Fruit fly (Drosophila melanogaster) whole organism, embryonic: ENCODE measurements around the gene Prosbeta2R2.

Experiments
- Bteb2 ChIP-seq: fragments of 200-800 bp; sonication (Bioruptor generic); optimal IDR thresholded peaks from 2 replicates; lab custom pipeline; 2016; ENCODE audit warnings: missing biosample characterization, missing genetic modification characterization
- CG11398 ChIP-seq: fragments of 200-800 bp; sonication (Bioruptor generic); optimal IDR thresholded peaks from 2 replicates; lab custom pipeline; 2016; ENCODE audit warnings: missing biosample characterization, missing genetic modification characterization
- CG13287 ChIP-seq: fragments of 200-800 bp; sonication (Bioruptor generic); IDR thresholded peaks from 2 replicates; pipeline ENCODE4 v1.3.6; 2022; ENCODE audit warnings: missing biosample characterization, missing genetic modification characterization; ENCODE audit not compliant: partially characterized antibody
- CG15479 ChIP-seq: fragments of 200-800 bp; sonication (Bioruptor generic); optimal IDR thresholded peaks from 3 replicates; lab custom pipeline; 2019; ENCODE audit warnings: missing biosample characterization, mild to moderate bottlenecking, missing genetic modification characterization, moderate library complexity
- CG16813 ChIP-seq: fragments of 200-800 bp; sonication (Bioruptor generic); IDR thresholded peaks from 3 replicates; pipeline ENCODE4 v1.3.6; 2022; ENCODE audit warnings: missing biosample characterization, missing genetic modification characterization; ENCODE audit not compliant: partially characterized antibody
- CG17612 ChIP-seq: fragments of 200-800 bp; sonication (Bioruptor generic); IDR thresholded peaks from 2 replicates; pipeline ENCODE4 v1.3.6; 2022; ENCODE audit warnings: missing biosample characterization, missing genetic modification characterization
- CG2202 ChIP-seq: fragments of 200-800 bp; sonication (Bioruptor generic); optimal IDR thresholded peaks from 2 replicates; lab custom pipeline; 2018; ENCODE audit warnings: missing biosample characterization, mild to moderate bottlenecking, missing genetic modification characterization
- CG30403 ChIP-seq: fragments of 200-800 bp; sonication (Bioruptor generic); optimal IDR thresholded peaks from 3 replicates; lab custom pipeline; 2016; ENCODE audit warnings: missing biosample characterization, missing genetic modification characterization
- CG30431 ChIP-seq: fragments of 200-800 bp; sonication (Bioruptor generic); optimal IDR thresholded peaks from 2 replicates; lab custom pipeline; 2017; ENCODE audit warnings: missing biosample characterization, missing genetic modification characterization
- CG3163 ChIP-seq: fragments of 200-800 bp; sonication (Bioruptor generic); optimal IDR thresholded peaks from 3 replicates; lab custom pipeline; 2016; ENCODE audit warnings: missing biosample characterization, missing genetic modification characterization
- CG32772 ChIP-seq: fragments of 200-800 bp; sonication (Bioruptor generic); IDR thresholded peaks from 2 replicates; pipeline ENCODE4 v1.3.6; 2022; ENCODE audit warnings: missing biosample characterization, missing genetic modification characterization
- CG42726 ChIP-seq: fragments of 200-800 bp; sonication (Bioruptor generic); IDR thresholded peaks from 2 replicates; pipeline ENCODE4 v1.3.6; 2022; ENCODE audit warnings: missing biosample characterization, missing genetic modification characterization; ENCODE audit not compliant: partially characterized antibody
- CG6791 ChIP-seq: fragments of 200-800 bp; sonication (Bioruptor generic); IDR thresholded peaks from 3 replicates; pipeline ENCODE4 v1.3.6; 2022; ENCODE audit warnings: missing biosample characterization, missing genetic modification characterization; ENCODE audit not compliant: partially characterized antibody
- CG8478 ChIP-seq: fragments of >200 bp; optimal IDR thresholded peaks from 2 replicates; lab custom pipeline; 2018
- CG8765 ChIP-seq: fragments of 200-800 bp; sonication (Bioruptor generic); IDR thresholded peaks from 2 replicates; pipeline ENCODE4 v1.3.6; 2022; ENCODE audit warnings: missing biosample characterization, missing genetic modification characterization
- CG9932 ChIP-seq: fragments of 200-800 bp; sonication (Bioruptor generic); IDR thresholded peaks from 2 replicates; pipeline ENCODE4 v1.3.6; 2022; ENCODE audit warnings: missing biosample characterization, missing genetic modification characterization
- Chrac-16 ChIP-seq: fragments of 200-800 bp; sonication (Bioruptor generic); optimal IDR thresholded peaks from 3 replicates; lab custom pipeline; 2016; ENCODE audit warnings: missing biosample characterization, missing genetic modification characterization
- CoRest ChIP-seq: fragments of 200-800 bp; sonication (Bioruptor generic); optimal IDR thresholded peaks from 3 replicates; lab custom pipeline; 2018; ENCODE audit warnings: missing biosample characterization, mild to moderate bottlenecking, missing genetic modification characterization, moderate library complexity
- Doc2 ChIP-seq: fragments of 200-800 bp; sonication (Bioruptor generic); IDR thresholded peaks from 2 replicates; pipeline ENCODE4 v1.3.6; 2022; ENCODE audit warnings: missing biosample characterization, missing genetic modification characterization
- Ets97D ChIP-seq: fragments of 200-800 bp; sonication (Bioruptor generic); optimal IDR thresholded peaks from 3 replicates; lab custom pipeline; 2016; ENCODE audit warnings: missing biosample characterization, missing genetic modification characterization
- Fer1 ChIP-seq: fragments of 200-800 bp; sonication (Bioruptor generic); optimal IDR thresholded peaks from 2 replicates; lab custom pipeline; 2017; ENCODE audit warnings: missing biosample characterization, mild to moderate bottlenecking, missing genetic modification characterization
- Lpt ChIP-seq: fragments of >200 bp; optimal IDR thresholded peaks from 2 replicates; lab custom pipeline; 2018; ENCODE audit warnings: missing biosample characterization, missing genetic modification characterization
- MESR4 ChIP-seq: fragments of 200-800 bp; sonication (Bioruptor generic); optimal IDR thresholded peaks from 2 replicates; lab custom pipeline; 2018; ENCODE audit warnings: missing biosample characterization, mild to moderate bottlenecking, missing genetic modification characterization, moderate library complexity
- Max ChIP-seq: fragments of 200-800 bp; sonication (Bioruptor generic); optimal IDR thresholded peaks from 2 replicates; lab custom pipeline; 2016; ENCODE audit warnings: missing biosample characterization, mild to moderate bottlenecking, missing genetic modification characterization
- Mrtf ChIP-seq: fragments of 200-800 bp; sonication (Bioruptor generic); IDR thresholded peaks from 3 replicates; pipeline ENCODE4 v1.3.6; 2022; ENCODE audit warnings: missing biosample characterization, missing genetic modification characterization
- NC2β ChIP-seq: fragments of 200-800 bp; sonication (Bioruptor generic); optimal IDR thresholded peaks from 2 replicates; lab custom pipeline; 2016; ENCODE audit warnings: missing biosample characterization, missing genetic modification characterization
- NfI ChIP-seq: fragments of 200-800 bp; sonication (Bioruptor generic); optimal IDR thresholded peaks from 3 replicates; lab custom pipeline; 2018; ENCODE audit warnings: missing biosample characterization, mild to moderate bottlenecking, missing genetic modification characterization, moderate library complexity
- Ssrp ChIP-seq: fragments of 200-800 bp; sonication (Bioruptor generic); optimal IDR thresholded peaks from 2 replicates; lab custom pipeline; 2018; ENCODE audit warnings: missing biosample characterization, mild to moderate bottlenecking, missing genetic modification characterization, moderate library complexity
- ato ChIP-seq: fragments of 200-800 bp; sonication (Bioruptor generic); IDR thresholded peaks from 2 replicates; pipeline ENCODE4 v1.3.6; 2022; ENCODE audit warnings: missing biosample characterization, missing genetic modification characterization; ENCODE audit not compliant: partially characterized antibody
- esg ChIP-seq: fragments of 200-800 bp; sonication (Bioruptor generic); conservative IDR thresholded peaks from 2 replicates; pipeline ENCODE4 v1.3.6; 2022; ENCODE audit warnings: missing biosample characterization, missing genetic modification characterization
- ewg ChIP-seq: fragments of 200-800 bp; sonication (Bioruptor generic); optimal IDR thresholded peaks from 3 replicates; lab custom pipeline; 2017; ENCODE audit warnings: mild to moderate bottlenecking, missing biosample characterization, missing genetic modification reagents, missing genetic modification characterization
- exex ChIP-seq: fragments of 200-800 bp; sonication (Bioruptor generic); optimal IDR thresholded peaks from 4 replicates; lab custom pipeline; 2018; ENCODE audit warnings: missing biosample characterization, mild to moderate bottlenecking, missing genetic modification characterization, moderate library complexity
- inv ChIP-seq: fragments of 200-800 bp; sonication (Bioruptor generic); IDR thresholded peaks from 2 replicates; pipeline ENCODE4 v1.3.6; 2022; ENCODE audit warnings: missing biosample characterization, missing genetic modification characterization; ENCODE audit not compliant: partially characterized antibody
- lov ChIP-seq, 2 experiments: fragments of 200-800 bp in 1 of 2; fragments of >200 bp in 1 of 2; sonication (Bioruptor generic) in 1 of 2; IDR thresholded peaks in 1 of 2; optimal IDR thresholded peaks in 1 of 2; 2 replicates in 1 of 2; 3 replicates in 1 of 2; pipeline versions ENCODE4 v1.3.6 to Lab custom; 2017 to 2022; ENCODE audit warnings: missing biosample characterization in 1 of 2, missing genetic modification characterization in 1 of 2
- mam ChIP-seq: fragments of 200-800 bp; sonication (Bioruptor generic); optimal IDR thresholded peaks from 3 replicates; lab custom pipeline; 2016; ENCODE audit warnings: missing biosample characterization, missing genetic modification characterization
- nerfin-1 ChIP-seq: fragments of 200-800 bp; sonication (Bioruptor generic); optimal IDR thresholded peaks from 3 replicates; lab custom pipeline; 2019; ENCODE audit warnings: missing biosample characterization, mild to moderate bottlenecking, missing genetic modification characterization, moderate library complexity
- nmo ChIP-seq: fragments of 200-800 bp; sonication (Bioruptor generic); optimal IDR thresholded peaks from 2 replicates; lab custom pipeline; 2018; ENCODE audit warnings: missing biosample characterization, mild to moderate bottlenecking, missing genetic modification characterization, moderate library complexity
- onecut ChIP-seq: fragments of 200-800 bp; sonication (Bioruptor generic); IDR thresholded peaks from 2 replicates; pipeline ENCODE4 v1.3.6; 2022; ENCODE audit warnings: missing biosample characterization, missing genetic modification characterization
- psq ChIP-seq: fragments of 200-800 bp; sonication (Bioruptor generic); optimal IDR thresholded peaks from 2 replicates; lab custom pipeline; 2017; ENCODE audit warnings: missing biosample characterization, missing genetic modification characterization
- pzg ChIP-seq: fragments of 200-800 bp; sonication (Bioruptor generic); optimal IDR thresholded peaks from 3 replicates; lab custom pipeline; 2018; ENCODE audit warnings: missing biosample characterization, mild to moderate bottlenecking, missing genetic modification characterization, moderate library complexity
- run ChIP-seq: fragments of 200-800 bp; sonication (Bioruptor generic); optimal IDR thresholded peaks from 3 replicates; lab custom pipeline; 2018; ENCODE audit warnings: missing biosample characterization, mild to moderate bottlenecking, missing genetic modification characterization
- sc ChIP-seq, 3 experiments: fragments of >200 bp in 2 of 3; fragments of 200-800 bp in 1 of 3; sonication (Bioruptor generic) in 1 of 3; optimal IDR thresholded peaks; 2 replicates in 2 of 3; 3 replicates in 1 of 3; lab custom pipeline; 2017; ENCODE audit warnings: mild to moderate bottlenecking in 1 of 3, missing biosample characterization in 1 of 3, missing genetic modification characterization in 1 of 3, missing genetic modification reagents in 1 of 3
- sens ChIP-seq: fragments of 200-800 bp; sonication (Bioruptor generic); peaks from one replicate; lab custom pipeline; 2016; ENCODE audit warnings: missing biosample characterization, missing genetic modification characterization
- stwl ChIP-seq: fragments of 200-800 bp; sonication (Bioruptor generic); optimal IDR thresholded peaks from 3 replicates; lab custom pipeline; 2018; ENCODE audit warnings: missing biosample characterization, mild to moderate bottlenecking, missing genetic modification characterization, moderate library complexity
- tna ChIP-seq: fragments of 200-800 bp; sonication (Bioruptor generic); IDR thresholded peaks from 2 replicates; pipeline ENCODE4 v1.3.6; 2022; ENCODE audit warnings: missing biosample characterization, missing genetic modification characterization; ENCODE audit not compliant: partially characterized antibody
- twi ChIP-seq: fragments of 200-800 bp; optimal IDR thresholded peaks from 2 replicates; lab custom pipeline; 2019; ENCODE audit warnings: missing biosample characterization, mild to moderate bottlenecking, missing genetic modification characterization, moderate library complexity
- unc-4 ChIP-seq: fragments of 200-800 bp; sonication (Bioruptor generic); IDR thresholded peaks from 2 replicates; pipeline ENCODE4 v1.3.6; 2022; ENCODE audit warnings: missing biosample characterization, missing genetic modification characterization; ENCODE audit not compliant: partially characterized antibody
- vnd ChIP-seq: fragments of 200-800 bp; sonication (Bioruptor generic); IDR thresholded peaks from 3 replicates; pipeline ENCODE4 v1.3.6; 2022; ENCODE audit warnings: missing biosample characterization, missing genetic modification characterization; ENCODE audit not compliant: partially characterized antibody
- zfh2 ChIP-seq: fragments of 200-800 bp; sonication (Bioruptor generic); optimal IDR thresholded peaks from 2 replicates; lab custom pipeline; 2016; ENCODE audit warnings: missing biosample characterization, missing genetic modification characterization

Gene Prosbeta2R2

dm6 chr3R:5217278-5217714, 2.0 kb downstream of the Prosbeta2R2 start, which contains the start of gene cno (continued):
- peak; percentile 87 for TF ChIP-seq sens (GFP tag; lab: Kevin White, UChicago)
- no peak for TF ChIP-seq esg (GFP tag; lab: Robert Waterston, UW)
- TF ChIP-seq pzg (GFP tag; lab: Kevin White, UChicago): peak; percentile 95
- peak; percentile 62 for TF ChIP-seq nmo (GFP tag; lab: Kevin White, UChicago)
- no peak for TF ChIP-seq exex (tag; lab: Kevin White, UChicago)
- TF ChIP-seq unc-4 (GFP tag; lab: Robert Waterston, UW): no peak
- no peak for TF ChIP-seq Ssrp
- TF ChIP-seq psq (GFP tag; lab: Kevin White, UChicago): no peak
- peak; percentile 51 for TF ChIP-seq CoRest
- peak; percentile 48; the same call in 1 of the 2 replicates for TF ChIP-seq CG42726 (GFP tag; lab: Robert Waterston, UW)
- no peak for TF ChIP-seq Bteb2 (GFP tag; lab: Kevin White, UChicago)
- TF ChIP-seq CG30431 (GFP tag; lab: Kevin White, UChicago): no peak
- no peak for TF ChIP-seq mam
- TF ChIP-seq CG15479 (GFP tag; lab: Kevin White, UChicago): peak; percentile 79
- TF ChIP-seq inv: no peak
- no peak for TF ChIP-seq run (tag; lab: Kevin White, UChicago)
- TF ChIP-seq NfI (GFP tag; lab: Kevin White, UChicago): no peak
- TF ChIP-seq CG32772 (GFP tag; lab: Robert Waterston, UW): no peak
- TF ChIP-seq Fer1: peak; percentile 31
- no peak for TF ChIP-seq CG8478
- TF ChIP-seq MESR4 (GFP tag; lab: Kevin White, UChicago): peak; percentile 65
- TF ChIP-seq ewg (GFP tag; lab: Kevin White, UChicago): peak; percentile 80
- TF ChIP-seq CG30403 (GFP tag; lab: Kevin White, UChicago): no peak
- no peak for TF ChIP-seq CG8765 (GFP tag; lab: Robert Waterston, UW)
- peak; percentile 23; the same call in 1 of the 2 replicates for TF ChIP-seq onecut (GFP tag; lab: Robert Waterston, UW)
- TF ChIP-seq CG17612 (GFP tag; lab: Robert Waterston, UW): no peak
- no peak for TF ChIP-seq tna (GFP tag; lab: Robert Waterston, UW)
- TF ChIP-seq CG11398: peak; percentile 9
- TF ChIP-seq vnd (GFP tag; lab: Robert Waterston, UW): 0 out of 3 replicates have a peak, but pooled peaks have one; percentile 34
- peak; percentile 21 for TF ChIP-seq Max (GFP tag; lab: Kevin White, UChicago)
- TF ChIP-seq NC2β: no peak
- TF ChIP-seq CG2202: no peak
- TF ChIP-seq Ets97D (GFP tag; lab: Kevin White, UChicago): peak; percentile 65
- TF ChIP-seq stwl (tag; lab: Kevin White, UChicago): peak; percentile 42
- TF ChIP-seq nerfin-1 (tag; lab: Kevin White, UChicago): peak; percentile 19
- no peak for TF ChIP-seq Mrtf
- TF ChIP-seq Doc2: no peak
- TF ChIP-seq CG9932 (GFP tag; lab: Robert Waterston, UW): peak; percentile 32; the same call in 1 of the 2 replicates
- TF ChIP-seq Chrac-16 (GFP tag; lab: Kevin White, UChicago): no peak
- TF ChIP-seq twi (tag; lab: Kevin White, UChicago): no peak
- TF ChIP-seq CG6791: 0 out of 3 replicates have a peak, but pooled peaks have one; percentile 39
- TF ChIP-seq CG16813: no peak
- TF ChIP-seq Lpt (GFP tag; lab: Kevin White, UChicago): no peak
- TF ChIP-seq zfh2 (GFP tag; lab: Kevin White, UChicago): no peak
- peak; percentile 64 for TF ChIP-seq CG13287 (GFP tag; lab: Robert Waterston, UW)
- no peak for TF ChIP-seq lov (optimal IDR thresholded peaks at IDR 0.05; lab: Kevin White, UChicago)
- no peak for TF ChIP-seq lov (GFP tag; IDR thresholded peaks at IDR 0.05; lab: Robert Waterston, UW)
- peak; percentile 7 for TF ChIP-seq CG3163 (GFP tag; lab: Kevin White, UChicago)
- peak; percentile 24; the same call in 1 of the 2 replicates for TF ChIP-seq ato (GFP tag; lab: Robert Waterston, UW)
- TF ChIP-seq sc (optimal IDR thresholded peaks at IDR 0.05; lab: Kevin White, UChicago): no peak
- no peak for TF ChIP-seq sc (GFP tag; optimal IDR thresholded peaks at IDR 0.05; lab: Kevin White, UChicago)
